Fruit fly (Drosophila melanogaster) whole organism, pupa: ENCODE data around the gene Snoo.
"Not testable (repeated sequence)": the region's sequence is repeated elsewhere in the genome, so short reads cannot be mapped to it uniquely, and the experiment has no call there.

ENCODE experiments used
- CG12605 ChIP-seq: fragments of 200-800 bp; sonication (Bioruptor generic); IDR thresholded peaks from 2 replicates; pipeline ENCODE4 v1.3.6; 2022; ENCODE audit warnings: missing biosample characterization, missing genetic modification characterization
- CG13204 ChIP-seq: fragments of 200-800 bp; sonication (Bioruptor generic); optimal IDR thresholded peaks from 2 replicates; lab custom pipeline; 2018; ENCODE audit warnings: missing biosample characterization, mild to moderate bottlenecking, missing genetic modification characterization, moderate library complexity
- CG14655 ChIP-seq: fragments of 200-800 bp; sonication (Bioruptor generic); optimal IDR thresholded peaks from 3 replicates; lab custom pipeline; 2017; ENCODE audit warnings: mild to moderate bottlenecking, missing biosample characterization, missing genetic modification reagents, missing genetic modification characterization
- CG4496 ChIP-seq: fragments of 200-800 bp; sonication (Bioruptor generic); IDR thresholded peaks from 3 replicates; pipeline ENCODE4 v1.3.6; 2022; ENCODE audit warnings: missing biosample characterization, missing genetic modification characterization
- CG8159 ChIP-seq: fragments of 200-800 bp; sonication (Bioruptor generic); optimal IDR thresholded peaks from 3 replicates; lab custom pipeline; 2018; ENCODE audit warnings: missing biosample characterization, mild to moderate bottlenecking, missing genetic modification characterization, moderate library complexity
- CG8301 ChIP-seq: fragments of 200-800 bp; sonication (Bioruptor generic); optimal IDR thresholded peaks from 2 replicates; lab custom pipeline; 2018; ENCODE audit warnings: missing biosample characterization, mild to moderate bottlenecking, missing genetic modification characterization
- D1 ChIP-seq: fragments of 200-800 bp; sonication (Bioruptor generic); optimal IDR thresholded peaks from 2 replicates; lab custom pipeline; 2018; ENCODE audit warnings: missing biosample characterization, mild to moderate bottlenecking, missing genetic modification characterization, moderate library complexity
- EcR ChIP-seq: fragments of 200-800 bp; sonication (Bioruptor generic); optimal IDR thresholded peaks from 3 replicates; lab custom pipeline; 2019; ENCODE audit warnings: missing biosample characterization, missing genetic modification characterization, mild to moderate bottlenecking, moderate library complexity, missing genetic modification reagents
- Snoo ChIP-seq: fragments of 200-800 bp; sonication (Bioruptor generic); optimal IDR thresholded peaks from 3 replicates; lab custom pipeline; 2017; ENCODE audit warnings: missing biosample characterization, mild to moderate bottlenecking, missing genetic modification characterization, inconsistent platforms

- TF ChIP-seq CG8301 (tag; lab: Kevin White, UChicago); D1 (tag; lab: Kevin White, UChicago); CG4496 (GFP tag; lab: Robert Waterston, UW); CG13204; Snoo (tag; lab: Kevin White, UChicago); CG8159; CG14655 (GFP tag; lab: Kevin White, UChicago); EcR (GFP tag; lab: Kevin White, UChicago); CG12605: not testable (repeated sequence)
These were observed 350 bp downstream of the Snoo start, which contains the start of gene CG7231 for dm6 chr2L:7983646-7984045.
